Worm (Caenorhabditis elegans) whole organism, young adult: ENCODE measurements around the gene clec-40.
A peak's percentile ranks its signal among the peaks of the same experiment; 100 is the strongest.

ENCODE experiments used
- B0019.2 ChIP-seq: fragments of 200-800 bp; sonication (Bioruptor generic); conservative IDR thresholded peaks from 2 replicates; pipeline ENCODE4 v1.3.6; 2022; ENCODE audit warnings: missing genetic modification reagents, missing genetic modification characterization, missing compliant biosample characterization
- D2030.7 ChIP-seq: fragments of 200-800 bp; sonication (Bioruptor generic); IDR thresholded peaks from 2 replicates; pipeline ENCODE4 v1.3.6; 2022; ENCODE audit warnings: missing genetic modification reagents, missing genetic modification characterization, missing compliant biosample characterization
- F33H1.4 ChIP-seq: fragments of 200-800 bp; sonication (Bioruptor generic); IDR thresholded peaks from 2 replicates; pipeline ENCODE4 v1.3.6; 2022; ENCODE audit warnings: missing genetic modification reagents, missing genetic modification characterization, missing compliant biosample characterization
- F49E8.2 ChIP-seq: sonication (generic microtip); optimal IDR thresholded peaks from 3 replicates; lab custom pipeline; 2017; ENCODE audit warnings: missing genetic modification characterization, mild to moderate bottlenecking, missing compliant biosample characterization, antibody characterized with exemption, moderate library complexity; ENCODE audit not compliant: insufficient read depth
- F52B5.7 ChIP-seq: sonication (generic microtip); optimal IDR thresholded peaks from 2 replicates; lab custom pipeline; 2016; ENCODE audit warnings: mild to moderate bottlenecking, missing genetic modification characterization, missing compliant biosample characterization
- F55B11.4 ChIP-seq: sonication (generic microtip); optimal IDR thresholded peaks from 2 replicates; lab custom pipeline; 2016; ENCODE audit warnings: missing compliant biosample characterization, missing genetic modification characterization, borderline replicate concordance; ENCODE audit not compliant: insufficient read depth
- K11D2.4 ChIP-seq: fragments of 200-800 bp; sonication (Bioruptor generic); IDR thresholded peaks from 2 replicates; pipeline ENCODE4 v1.3.6; 2022; ENCODE audit warnings: missing genetic modification reagents, missing genetic modification characterization, missing compliant biosample characterization
- T07F8.4 ChIP-seq: sonication (generic microtip); optimal IDR thresholded peaks from 2 replicates; lab custom pipeline; 2016; ENCODE audit warnings: mild to moderate bottlenecking, missing genetic modification characterization, moderate library complexity, missing compliant biosample characterization
- T26A5.8 ChIP-seq: sonication (generic microtip); optimal IDR thresholded peaks from 2 replicates; lab custom pipeline; 2016; ENCODE audit warnings: missing genetic modification characterization, missing compliant biosample characterization
- Y53F4B.3 ChIP-seq: fragments of 200-800 bp; sonication (Bioruptor generic); IDR thresholded peaks from 2 replicates; pipeline ENCODE4 v1.3.6; 2022; ENCODE audit warnings: missing genetic modification reagents, missing genetic modification characterization, missing compliant biosample characterization
- Y53G8AR.9 ChIP-seq: fragments of 200-800 bp; sonication (Bioruptor generic); conservative IDR thresholded peaks from 2 replicates; pipeline ENCODE4 v1.3.6; 2022; ENCODE audit warnings: missing genetic modification reagents, missing genetic modification characterization, missing compliant biosample characterization
- Y56A3A.18 ChIP-seq: fragments of 200-800 bp; sonication (Bioruptor generic); IDR thresholded peaks from 2 replicates; pipeline ENCODE4 v1.3.6; 2022; ENCODE audit warnings: missing genetic modification reagents, missing genetic modification characterization, missing compliant biosample characterization
- attf-5 ChIP-seq: fragments of 200-800 bp; sonication (Bioruptor generic); optimal IDR thresholded peaks from 2 replicates; lab custom pipeline; 2018; ENCODE audit warnings: mild to moderate bottlenecking, missing genetic modification characterization, missing compliant biosample characterization
- attf-6 ChIP-seq: fragments of 200-800 bp; sonication (Bioruptor generic); IDR thresholded peaks from 2 replicates; pipeline ENCODE4 v1.3.6; 2022; ENCODE audit warnings: missing genetic modification reagents, missing genetic modification characterization, missing compliant biosample characterization
- cebp-1 ChIP-seq, 2 experiments: fragments of 200-800 bp in 1 of 2; sonication (Bioruptor generic) in 1 of 2; sonication (generic microtip) in 1 of 2; IDR thresholded peaks in 1 of 2; optimal IDR thresholded peaks in 1 of 2; 2 replicates each; pipeline versions ENCODE4 v1.3.6 to Lab custom; 2017 to 2022; ENCODE audit warnings: missing compliant biosample characterization in 2 of 2, missing genetic modification characterization in 2 of 2, mild to moderate bottlenecking in 1 of 2, missing genetic modification reagents in 1 of 2, moderate library complexity in 1 of 2
- ceh-27 ChIP-seq: fragments of 200-800 bp; sonication (Bioruptor generic); optimal IDR thresholded peaks from 2 replicates; lab custom pipeline; 2018; ENCODE audit warnings: mild to moderate bottlenecking, missing genetic modification characterization, moderate library complexity, missing compliant biosample characterization
- ceh-91 ChIP-seq: fragments of 200-800 bp; sonication (Bioruptor generic); IDR thresholded peaks from 2 replicates; pipeline ENCODE4 v1.3.6; 2022; ENCODE audit warnings: missing genetic modification reagents, missing genetic modification characterization, missing compliant biosample characterization
- dpl-1 ChIP-seq: fragments of 150-350 bp; optimal IDR thresholded peaks from 2 replicates; lab custom pipeline; 2014; ENCODE audit warnings: missing biosample characterization, missing genetic modification reagents, missing genetic modification characterization
- efl-1 ChIP-seq: fragments of 150-350 bp; optimal IDR thresholded peaks from 2 replicates; lab custom pipeline; 2014; ENCODE audit warnings: missing biosample characterization, missing genetic modification reagents, missing genetic modification characterization
- him-1 ChIP-seq: sonication (generic microtip); optimal IDR thresholded peaks from 2 replicates; lab custom pipeline; 2016; ENCODE audit warnings: missing genotype, missing genetic modification reagents, missing genetic modification characterization, missing compliant biosample characterization
- lin-26 ChIP-seq: fragments of 200-800 bp; sonication (Bioruptor generic); IDR thresholded peaks from 2 replicates; pipeline ENCODE4 v1.3.6; 2022; ENCODE audit warnings: missing genetic modification reagents, missing genetic modification characterization, missing compliant biosample characterization
- lin-54 ChIP-seq: fragments of 200-800 bp; sonication (Bioruptor generic); optimal IDR thresholded peaks from 2 replicates; lab custom pipeline; 2018; ENCODE audit warnings: mild to moderate bottlenecking, missing genetic modification characterization, missing compliant biosample characterization
- lsl-1 ChIP-seq: fragments of 200-800 bp; sonication (Bioruptor generic); optimal IDR thresholded peaks from 2 replicates; lab custom pipeline; 2018; ENCODE audit warnings: mild to moderate bottlenecking, missing genetic modification characterization, moderate library complexity, missing compliant biosample characterization
- madf-3 ChIP-seq: fragments of 200-800 bp; sonication (Bioruptor generic); IDR thresholded peaks from 2 replicates; pipeline ENCODE4 v1.3.6; 2022; ENCODE audit warnings: missing genetic modification reagents, missing genetic modification characterization, missing compliant biosample characterization
- madf-6 ChIP-seq: fragments of 200-800 bp; sonication (Bioruptor generic); IDR thresholded peaks from 2 replicates; pipeline ENCODE4 v1.3.6; 2022; ENCODE audit warnings: missing genetic modification reagents, missing genetic modification characterization, missing compliant biosample characterization
- madf-8 ChIP-seq: fragments of 200-800 bp; sonication (Bioruptor generic); conservative IDR thresholded peaks from 2 replicates; pipeline ENCODE4 v1.3.6; 2022; ENCODE audit warnings: missing genetic modification reagents, missing genetic modification characterization, missing compliant biosample characterization
- mxl-1 ChIP-seq: sonication (generic microtip); optimal IDR thresholded peaks from 2 replicates; lab custom pipeline; 2016; ENCODE audit warnings: missing genetic modification characterization, missing compliant biosample characterization
- nfya-1 ChIP-seq: sonication (generic microtip); optimal IDR thresholded peaks from 2 replicates; lab custom pipeline; 2017; ENCODE audit warnings: antibody characterized with exemption, missing compliant biosample characterization, missing genetic modification characterization, borderline replicate concordance; ENCODE audit not compliant: insufficient read depth
- nfyb-1 ChIP-seq: fragments of 200-800 bp; sonication (Bioruptor generic); IDR thresholded peaks from 2 replicates; pipeline ENCODE4 v1.3.6; 2022; ENCODE audit warnings: missing genetic modification reagents, missing genetic modification characterization, missing compliant biosample characterization
- rec-8 ChIP-seq, 2 experiments: sonication (generic microtip); optimal IDR thresholded peaks; 2 replicates each; lab custom pipeline; 2016; ENCODE audit warnings: mild to moderate bottlenecking in 2 of 2, missing genetic modification characterization in 2 of 2, missing genetic modification reagents in 2 of 2, missing genotype in 2 of 2, missing biosample characterization in 1 of 2, missing compliant biosample characterization in 1 of 2, moderate library complexity in 1 of 2
- repo-1 ChIP-seq: sonication (generic microtip); optimal IDR thresholded peaks from 2 replicates; lab custom pipeline; 2017; ENCODE audit warnings: mild to moderate bottlenecking, missing genetic modification characterization, missing compliant biosample characterization
- rpc-1 ChIP-seq, 2 experiments: fragments of 150-350 bp in 1 of 2; sonication (generic microtip) in 1 of 2; optimal IDR thresholded peaks; 2 replicates each; lab custom pipeline; 2014 to 2018; ENCODE audit warnings: missing biosample characterization in 1 of 2, missing genetic modification characterization in 1 of 2, missing genetic modification reagents in 1 of 2, missing genotype in 1 of 2
- sdz-38 ChIP-seq: sonication (generic microtip); optimal IDR thresholded peaks from 2 replicates; lab custom pipeline; 2016; ENCODE audit warnings: missing genotype, missing genetic modification characterization, missing compliant biosample characterization
- snpc-1.3 ChIP-seq: sonication (generic microtip); optimal IDR thresholded peaks from 2 replicates; lab custom pipeline; 2017; ENCODE audit warnings: missing genetic modification characterization, mild to moderate bottlenecking, missing compliant biosample characterization, antibody characterized with exemption, moderate library complexity, missing genotype, missing genetic modification reagents; ENCODE audit not compliant: insufficient read depth
- snpc-3.4 ChIP-seq: sonication (generic microtip); optimal IDR thresholded peaks from 2 replicates; lab custom pipeline; 2017; ENCODE audit warnings: missing genetic modification characterization, mild to moderate bottlenecking, missing compliant biosample characterization, antibody characterized with exemption, moderate library complexity, missing genotype, missing genetic modification reagents
- sptf-2 ChIP-seq: fragments of 200-800 bp; sonication (Bioruptor generic); optimal IDR thresholded peaks from 2 replicates; lab custom pipeline; 2018; ENCODE audit warnings: mild to moderate bottlenecking, missing genetic modification characterization, missing compliant biosample characterization
- tbp1 ChIP-seq: fragments of 200-800 bp; sonication (Bioruptor generic); optimal IDR thresholded peaks from 2 replicates; lab custom pipeline; 2018; ENCODE audit warnings: mild to moderate bottlenecking, missing genetic modification characterization, missing compliant biosample characterization
- ztf-18 ChIP-seq: sonication (generic microtip); optimal IDR thresholded peaks from 2 replicates; lab custom pipeline; 2016; ENCODE audit warnings: missing genotype, mild to moderate bottlenecking, missing genetic modification characterization, missing compliant biosample characterization
- ztf-26 ChIP-seq: sonication (generic microtip); optimal IDR thresholded peaks from 2 replicates; lab custom pipeline; 2017; ENCODE audit warnings: missing genetic modification characterization, missing compliant biosample characterization

clec-40 gene

DNA sequence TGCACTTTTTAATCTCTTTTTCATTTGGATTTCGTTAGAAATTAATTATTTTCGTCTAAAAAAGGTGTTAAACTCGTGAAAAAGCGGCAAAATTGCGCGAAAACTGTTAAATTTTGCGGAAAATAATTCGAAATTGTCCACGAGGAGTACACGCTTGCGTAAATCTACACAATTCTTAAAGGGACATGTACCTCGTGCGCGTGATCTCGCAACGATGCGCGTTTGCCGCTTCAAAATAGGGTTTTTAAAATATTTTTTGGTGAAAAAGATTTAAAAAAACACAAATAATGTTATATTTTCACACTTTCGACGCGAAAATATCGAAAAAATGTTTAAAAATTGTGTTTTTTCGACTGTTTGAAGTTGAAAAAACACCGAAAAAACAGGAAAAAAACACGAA lies 47.5 kb downstream of the clec-40 start:
- TF ChIP-seq him-1 (tag; lab: Kevin White, UChicago) = no peak
- no peak for TF ChIP-seq ceh-27
- no peak for TF ChIP-seq T26A5.8 (tag; lab: Kevin White, UChicago)
- TF ChIP-seq tbp1 (GFP tag; lab: Kevin White, UChicago) = peak; percentile 17
- no peak for TF ChIP-seq attf-5 (GFP tag; lab: Kevin White, UChicago)
- TF ChIP-seq Y53G8AR.9 (GFP tag; lab: Robert Waterston, UW) = no peak
- no peak for TF ChIP-seq F52B5.7
- TF ChIP-seq F55B11.4 (tag; lab: Kevin White, UChicago) = no peak
- TF ChIP-seq repo-1 (tag; lab: Kevin White, UChicago) = no peak
- no peak for TF ChIP-seq sptf-2 (GFP tag; lab: Kevin White, UChicago)
- peak; percentile 59 for TF ChIP-seq efl-1
- peak; percentile 32 for TF ChIP-seq lin-54
- no peak for TF ChIP-seq Y56A3A.18 (GFP tag; lab: Robert Waterston, UW)
- 0 out of 2 replicates have a peak, but pooled peaks have one; percentile 28 for TF ChIP-seq madf-8 (GFP tag; lab: Robert Waterston, UW)
- no peak for TF ChIP-seq lin-26 (GFP tag; lab: Robert Waterston, UW)
- no peak for TF ChIP-seq ztf-26 (tag; lab: Kevin White, UChicago)
- no peak for TF ChIP-seq sdz-38 (tag; lab: Kevin White, UChicago)
- TF ChIP-seq T07F8.4 (tag; lab: Kevin White, UChicago) = no peak
- peak; percentile 69 for TF ChIP-seq F33H1.4 (GFP tag; lab: Robert Waterston, UW)
- TF ChIP-seq cebp-1 (GFP tag; IDR thresholded peaks at IDR 0.05; lab: Robert Waterston, UW) = no peak
- TF ChIP-seq cebp-1 (tag; optimal IDR thresholded peaks at IDR 0.05; lab: Kevin White, UChicago) = no peak
- TF ChIP-seq mxl-1 (tag; lab: Kevin White, UChicago) = no peak
- TF ChIP-seq B0019.2 (GFP tag; lab: Robert Waterston, UW) = peak; percentile 82
- TF ChIP-seq snpc-1.3 (tag; lab: Kevin White, UChicago) = no peak
- peak; percentile 35 for TF ChIP-seq dpl-1 (GFP tag; lab: Kevin White, UChicago)
- TF ChIP-seq attf-6 = peak; percentile 43; the same call in 1 of the 2 replicates
- no peak for TF ChIP-seq nfyb-1 (GFP tag; lab: Robert Waterston, UW)
- peak; percentile 48; the same call in 1 of the 2 replicates for TF ChIP-seq madf-6 (GFP tag; lab: Robert Waterston, UW)
- TF ChIP-seq ztf-18 (tag; lab: Kevin White, UChicago) = peak; percentile 48
- TF ChIP-seq D2030.7 (GFP tag; lab: Robert Waterston, UW) = peak; percentile 10; the same call in 1 of the 2 replicates
- no peak for TF ChIP-seq rpc-1 (optimal IDR thresholded peaks at IDR 0.05; lab: Kevin White, UChicago)
- no peak for TF ChIP-seq rpc-1 (tag; optimal IDR thresholded peaks at IDR 0.05; lab: Kevin White, UChicago)
- no peak for TF ChIP-seq Y53F4B.3 (GFP tag; lab: Robert Waterston, UW)
- peak; percentile 55 for TF ChIP-seq lsl-1 (GFP tag; lab: Kevin White, UChicago)
- no peak for TF ChIP-seq snpc-3.4 (tag; lab: Kevin White, UChicago)
- TF ChIP-seq K11D2.4 (GFP tag; lab: Robert Waterston, UW) = no peak
- TF ChIP-seq ceh-91 (GFP tag; lab: Robert Waterston, UW) = peak; percentile 49; the same call in 1 of the 2 replicates
- TF ChIP-seq F49E8.2 (tag; lab: Kevin White, UChicago) = no peak
- no peak for TF ChIP-seq rec-8 (tag; optimal IDR thresholded peaks at IDR 0.05; lab: Kevin White, UChicago)
- TF ChIP-seq madf-3 (GFP tag; lab: Robert Waterston, UW) = no peak
- TF ChIP-seq nfya-1 (tag; lab: Kevin White, UChicago) = no peak
